Fruit fly (Drosophila melanogaster) whole organism, prepupa: Measurements from ENCODE around the gene Wnt4.

Experiments used
- Gug ChIP-seq: fragments of 200-800 bp; sonication (Bioruptor generic); IDR thresholded peaks from 2 replicates; pipeline ENCODE4 v1.3.6; 2022; ENCODE audit warnings: missing biosample characterization, missing genetic modification characterization
- Hr39 ChIP-seq: fragments of 200-800 bp; sonication (Bioruptor generic); optimal IDR thresholded peaks from 2 replicates; lab custom pipeline; 2016; ENCODE audit warnings: missing biosample characterization, missing genetic modification characterization
- Met ChIP-seq: fragments of 200-800 bp; sonication (Bioruptor generic); optimal IDR thresholded peaks from 3 replicates; lab custom pipeline; 2016; ENCODE audit warnings: missing biosample characterization, missing genetic modification characterization
- vri ChIP-seq: fragments of 200-800 bp; sonication (Bioruptor generic); optimal IDR thresholded peaks from 3 replicates; lab custom pipeline; 2016; ENCODE audit warnings: missing biosample characterization, mild to moderate bottlenecking, missing genetic modification characterization

DNA sequence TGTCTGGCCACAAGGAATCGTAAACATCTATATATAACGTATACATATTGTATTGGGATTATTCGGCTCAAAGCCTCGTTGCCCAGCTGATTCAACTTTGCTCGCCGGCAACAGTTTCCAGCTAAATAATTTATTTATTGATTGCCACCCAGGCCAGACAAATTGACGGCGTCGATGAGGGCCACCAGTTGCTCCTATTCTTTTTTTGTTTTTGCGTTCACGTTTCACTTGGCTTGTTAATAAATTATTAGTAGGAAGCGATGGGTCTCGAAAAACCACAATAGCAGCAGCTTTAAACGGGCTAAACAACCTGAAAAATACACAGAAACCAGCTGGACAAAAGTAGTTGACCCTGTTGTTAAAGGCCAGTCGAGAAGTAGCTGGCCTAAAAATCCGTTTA, 59.9 kb downstream of the Wnt4 start:
- TF ChIP-seq Met (GFP tag; lab: Kevin White, UChicago) (no peak), Hr39 (no peak), vri (GFP tag; lab: Kevin White, UChicago) (no peak), Gug (no peak)
